Worm (Caenorhabditis elegans): ENCODE results near the gene let-756.

Gene let-756

ce11 chrIII:6452683-6453082 lies 45.8 kb downstream of the let-756 start:
- no peak for TF ChIP-seq lin-32 (GFP tag; optimal IDR thresholded peaks at IDR 0.05)
- TF ChIP-seq bed-3 (GFP tag; optimal IDR thresholded peaks at IDR 0.05) = no peak
- no peak for TF ChIP-seq pha-4 (tag; optimal IDR thresholded peaks at IDR 0.05)
- no peak for TF ChIP-seq mls-2 (tag; optimal IDR thresholded peaks at IDR 0.05)
- TF ChIP-seq nhr-28 (tag; optimal IDR thresholded peaks at IDR 0.05) = no peak
- TF ChIP-seq lin-13 (tag; optimal IDR thresholded peaks at IDR 0.05) = peak; percentile 17
- no peak for TF ChIP-seq nhr-2 (tag; optimal IDR thresholded peaks at IDR 0.05)
- TF ChIP-seq flh-1 (GFP tag; optimal IDR thresholded peaks at IDR 0.05) = no peak
- no peak for TF ChIP-seq sem-2 (GFP tag; optimal IDR thresholded peaks at IDR 0.05)
- TF ChIP-seq nhr-76 (tag; optimal IDR thresholded peaks at IDR 0.05) = no peak
- peak; percentile 65 for TF ChIP-seq mep-1 (tag; optimal IDR thresholded peaks at IDR 0.05)
- no peak for TF ChIP-seq zip-8 (tag; optimal IDR thresholded peaks at IDR 0.05)
- no peak for TF ChIP-seq M03D4.4 (tag; optimal IDR thresholded peaks at IDR 0.05)
- no peak for TF ChIP-seq tbx-8 (GFP tag; optimal IDR thresholded peaks at IDR 0.05)
- TF ChIP-seq blmp-1 (tag; optimal IDR thresholded peaks at IDR 0.05) = no peak
- no peak for TF ChIP-seq ceh-83 (GFP tag; optimal IDR thresholded peaks at IDR 0.05)
- no peak for TF ChIP-seq elt-3 (tag; optimal IDR thresholded peaks at IDR 0.05)
- no peak for TF ChIP-seq sptf-1 (tag; optimal IDR thresholded peaks at IDR 0.05)
- no peak for TF ChIP-seq nhr-237 (tag; optimal IDR thresholded peaks at IDR 0.05)
- no peak for TF ChIP-seq elt-1 (tag; optimal IDR thresholded peaks at IDR 0.05; ENCODE audit: borderline replicate concordance, insufficient read depth)
- no peak for TF ChIP-seq ceh-43 (GFP tag; optimal IDR thresholded peaks at IDR 0.05)
- no peak for TF ChIP-seq cnd-1 (tag; optimal IDR thresholded peaks at IDR 0.05)
- TF ChIP-seq unc-39 (tag; optimal IDR thresholded peaks at IDR 0.05) = no peak
- TF ChIP-seq lsy-2 (tag; optimal IDR thresholded peaks at IDR 0.05) = peak; percentile 24
- TF ChIP-seq ztf-11 (tag; optimal IDR thresholded peaks at IDR 0.05) = no peak
- TF ChIP-seq ceh-39 (tag; optimal IDR thresholded peaks at IDR 0.05) = peak; percentile 47
- TF ChIP-seq hlh-1 (tag; optimal IDR thresholded peaks at IDR 0.05) = peak; percentile 63
- TF ChIP-seq unc-120 (tag; optimal IDR thresholded peaks at IDR 0.05; ENCODE audit: poor library complexity, severe bottlenecking) = no peak
- TF ChIP-seq unc-62 (GFP tag; optimal IDR thresholded peaks at IDR 0.05) = no peak

ce11 chrIII:6453665-6454064 lies 46.7 kb downstream of the let-756 start:
- peak; percentile 86 for TF ChIP-seq sptf-1 (tag; optimal IDR thresholded peaks at IDR 0.05)
- no peak for TF ChIP-seq ceh-39 (tag; optimal IDR thresholded peaks at IDR 0.05)
- TF ChIP-seq drap-1 (GFP tag; optimal IDR thresholded peaks at IDR 0.05) = peak; percentile 63
- peak; percentile 82 for TF ChIP-seq lsy-2 (tag; optimal IDR thresholded peaks at IDR 0.05)
- no peak for TF ChIP-seq elt-3 (tag; optimal IDR thresholded peaks at IDR 0.05)
- no peak for TF ChIP-seq unc-62 (GFP tag; optimal IDR thresholded peaks at IDR 0.05)
- peak; percentile 41 for TF ChIP-seq ztf-11 (tag; optimal IDR thresholded peaks at IDR 0.05)
- peak; percentile 72 for TF ChIP-seq cnd-1 (tag; optimal IDR thresholded peaks at IDR 0.05)
- peak; percentile 67 for TF ChIP-seq unc-120 (tag; optimal IDR thresholded peaks at IDR 0.05; ENCODE audit: poor library complexity, severe bottlenecking)
- TF ChIP-seq tbx-8 (GFP tag; optimal IDR thresholded peaks at IDR 0.05) = no peak
- TF ChIP-seq ham-2 (GFP tag; optimal IDR thresholded peaks at IDR 0.05) = peak; percentile 75
- peak; percentile 37 for TF ChIP-seq hlh-1 (tag; optimal IDR thresholded peaks at IDR 0.05)
- TF ChIP-seq bed-3 (GFP tag; optimal IDR thresholded peaks at IDR 0.05) = peak; percentile 5
- TF ChIP-seq nhr-2 (tag; optimal IDR thresholded peaks at IDR 0.05) = no peak
- no peak for TF ChIP-seq zip-8 (tag; optimal IDR thresholded peaks at IDR 0.05)
- TF ChIP-seq sem-2 (GFP tag; optimal IDR thresholded peaks at IDR 0.05) = peak; percentile 11
- peak; percentile 78 for TF ChIP-seq M03D4.4 (tag; optimal IDR thresholded peaks at IDR 0.05)
- peak; percentile 89 for TF ChIP-seq mep-1 (tag; optimal IDR thresholded peaks at IDR 0.05)
- no peak for TF ChIP-seq mab-5 (tag; optimal IDR thresholded peaks at IDR 0.05)
- peak; percentile 81 for TF ChIP-seq mls-2 (tag; optimal IDR thresholded peaks at IDR 0.05)
- no peak for TF ChIP-seq nhr-28 (tag; optimal IDR thresholded peaks at IDR 0.05)
- TF ChIP-seq nhr-12 (tag; optimal IDR thresholded peaks at IDR 0.05) = no peak
- TF ChIP-seq ces-1 (GFP tag; optimal IDR thresholded peaks at IDR 0.05) = peak; percentile 25
- TF ChIP-seq nhr-76 (tag; optimal IDR thresholded peaks at IDR 0.05) = no peak
- TF ChIP-seq pha-4 (tag; optimal IDR thresholded peaks at IDR 0.05) = peak; percentile 75
- TF ChIP-seq lin-32 (GFP tag; optimal IDR thresholded peaks at IDR 0.05) = no peak
- peak; percentile 6 for TF ChIP-seq flh-1 (GFP tag; optimal IDR thresholded peaks at IDR 0.05)
- TF ChIP-seq ceh-43 (GFP tag; optimal IDR thresholded peaks at IDR 0.05) = peak; percentile 7
- TF ChIP-seq snpc-4 (tag; optimal IDR thresholded peaks at IDR 0.05) = no peak
- peak; percentile 51 for TF ChIP-seq blmp-1 (tag; optimal IDR thresholded peaks at IDR 0.05)
- TF ChIP-seq lin-13 (tag; optimal IDR thresholded peaks at IDR 0.05) = peak; percentile 83
- no peak for TF ChIP-seq unc-39 (tag; optimal IDR thresholded peaks at IDR 0.05)
- peak; percentile 85 for TF ChIP-seq nhr-237 (tag; optimal IDR thresholded peaks at IDR 0.05)
- peak; percentile 35 for TF ChIP-seq elt-1 (tag; optimal IDR thresholded peaks at IDR 0.05; ENCODE audit: borderline replicate concordance, insufficient read depth)
- peak; percentile 51 for TF ChIP-seq ceh-83 (GFP tag; optimal IDR thresholded peaks at IDR 0.05)

- TF ChIP-seq M03D4.4 (tag; optimal IDR thresholded peaks at IDR 0.05) = no peak
- TF ChIP-seq flh-1 (GFP tag; optimal IDR thresholded peaks at IDR 0.05) = no peak
- no peak for TF ChIP-seq nhr-28 (tag; optimal IDR thresholded peaks at IDR 0.05)
- TF ChIP-seq zip-8 (tag; optimal IDR thresholded peaks at IDR 0.05) = no peak
- TF ChIP-seq nhr-2 (tag; optimal IDR thresholded peaks at IDR 0.05) = no peak
- no peak for TF ChIP-seq sptf-1 (tag; optimal IDR thresholded peaks at IDR 0.05)
- no peak for TF ChIP-seq ceh-43 (GFP tag; optimal IDR thresholded peaks at IDR 0.05)
- TF ChIP-seq mls-2 (tag; optimal IDR thresholded peaks at IDR 0.05) = no peak
- TF ChIP-seq unc-120 (tag; optimal IDR thresholded peaks at IDR 0.05; ENCODE audit: poor library complexity, severe bottlenecking) = no peak
- TF ChIP-seq snpc-4 (tag; optimal IDR thresholded peaks at IDR 0.05) = no peak
- TF ChIP-seq unc-62 (GFP tag; optimal IDR thresholded peaks at IDR 0.05) = no peak
- no peak for TF ChIP-seq elt-3 (tag; optimal IDR thresholded peaks at IDR 0.05)
Measured at ce11 chrIII:6454183-6454582, 47.3 kb downstream of the let-756 start, which contains the start of gene jhdm-1. jhdm-1 (plus strand) TSS chrIII:6454483.
